Worm (Caenorhabditis elegans) whole organism, L4 larva: ENCODE results near the gene F31B12.3.

Experiments used
- D1046.2 ChIP-seq: fragments of 200-800 bp; sonication (Bioruptor generic); IDR thresholded peaks from 2 replicates; pipeline ENCODE4 v1.3.6; 2022; ENCODE audit warnings: missing genetic modification characterization, missing compliant biosample characterization
- F26F4.8 ChIP-seq: fragments of 200-800 bp; sonication (Bioruptor generic); conservative IDR thresholded peaks from 2 replicates; pipeline ENCODE4 v1.3.6; 2022; ENCODE audit warnings: missing genetic modification characterization, missing compliant biosample characterization
- T20F7.1 ChIP-seq: fragments of 200-800 bp; sonication (Bioruptor generic); optimal IDR thresholded peaks from 2 replicates; lab custom pipeline; 2018; ENCODE audit warnings: mild to moderate bottlenecking, missing genetic modification characterization, missing compliant biosample characterization
- T26A8.4 ChIP-seq: fragments of 200-800 bp; sonication (Bioruptor generic); IDR thresholded peaks from 2 replicates; pipeline ENCODE4 v1.3.6; 2022; ENCODE audit warnings: missing genetic modification characterization, missing compliant biosample characterization
- Y105C5A.15 ChIP-seq: fragments of 200-800 bp; sonication (Bioruptor generic); IDR thresholded peaks from 2 replicates; pipeline ENCODE4 v1.3.6; 2022; ENCODE audit warnings: missing genetic modification characterization, missing compliant biosample characterization
- Y75B8A.6 ChIP-seq: fragments of 200-800 bp; sonication (Bioruptor generic); IDR thresholded peaks from 2 replicates; pipeline ENCODE4 v1.3.6; 2022; ENCODE audit warnings: missing genetic modification reagents, missing genetic modification characterization, missing compliant biosample characterization
- aha-1 ChIP-seq: fragments of 150-350 bp; peaks from one replicate; lab custom pipeline; 2014; ENCODE audit warnings: missing biosample characterization, missing genetic modification characterization
- attf-4 ChIP-seq: sonication (generic microtip); optimal IDR thresholded peaks from 3 replicates; lab custom pipeline; 2017; ENCODE audit warnings: missing biosample characterization, missing genetic modification characterization
- ceh-82 ChIP-seq: sonication (generic microtip); optimal IDR thresholded peaks from 2 replicates; lab custom pipeline; 2017; ENCODE audit warnings: missing biosample characterization, missing genetic modification characterization
- ctbp-1 ChIP-seq: fragments of 200-800 bp; sonication (Bioruptor generic); IDR thresholded peaks from 2 replicates; pipeline ENCODE4 v1.3.6; 2022; ENCODE audit warnings: missing genetic modification reagents, missing genetic modification characterization, missing compliant biosample characterization
- dmd-6 ChIP-seq: fragments of 200-800 bp; sonication (Bioruptor generic); IDR thresholded peaks from 2 replicates; pipeline ENCODE4 v1.3.6; 2022; ENCODE audit warnings: missing genetic modification reagents, missing genetic modification characterization, missing compliant biosample characterization
- dmd-9 ChIP-seq: fragments of 200-800 bp; sonication (Bioruptor generic); IDR thresholded peaks from 2 replicates; pipeline ENCODE4 v1.3.6; 2022; ENCODE audit warnings: missing genetic modification reagents, missing genetic modification characterization, missing compliant biosample characterization
- hlh-30 ChIP-seq: sonication (generic microtip); optimal IDR thresholded peaks from 2 replicates; lab custom pipeline; 2017; ENCODE audit warnings: antibody characterized with exemption, mild to moderate bottlenecking, missing genetic modification characterization, missing compliant biosample characterization; ENCODE audit not compliant: insufficient read depth
- lin-39 ChIP-seq: fragments of 150-350 bp; optimal IDR thresholded peaks from 2 replicates; lab custom pipeline; 2014; ENCODE audit warnings: missing biosample characterization, missing genetic modification reagents, missing genetic modification characterization
- mdt-29 ChIP-seq: fragments of 200-800 bp; sonication (Bioruptor generic); IDR thresholded peaks from 2 replicates; pipeline ENCODE4 v1.3.6; 2022; ENCODE audit warnings: missing genetic modification reagents, missing genetic modification characterization, missing compliant biosample characterization
- mep-1 ChIP-seq: fragments of 150-350 bp; sonication (generic microtip); optimal IDR thresholded peaks from 3 replicates; lab custom pipeline; 2014; ENCODE audit warnings: missing biosample characterization, missing genetic modification characterization
- nhr-102 ChIP-seq: sonication (generic microtip); optimal IDR thresholded peaks from 2 replicates; lab custom pipeline; 2016; ENCODE audit warnings: mild to moderate bottlenecking, missing genetic modification characterization, moderate library complexity, missing compliant biosample characterization
- nhr-111 ChIP-seq: fragments of 200-800 bp; sonication (Bioruptor generic); optimal IDR thresholded peaks from 2 replicates; lab custom pipeline; 2018; ENCODE audit warnings: mild to moderate bottlenecking, missing genetic modification characterization, missing compliant biosample characterization
- nhr-6 ChIP-seq: fragments of 150-350 bp; optimal IDR thresholded peaks from 2 replicates; lab custom pipeline; 2014; ENCODE audit warnings: missing biosample characterization, missing genetic modification characterization
- nhr-77 ChIP-seq: fragments of 150-350 bp; optimal IDR thresholded peaks from 2 replicates; lab custom pipeline; 2014; ENCODE audit warnings: missing biosample characterization, missing genetic modification characterization
- pha-4 ChIP-seq, 2 experiments: fragments of 150-350 bp in 1 of 2; fragments of 200-800 bp in 1 of 2; sonication (Bioruptor generic) in 1 of 2; IDR thresholded peaks in 1 of 2; optimal IDR thresholded peaks in 1 of 2; 2 replicates each; pipeline versions ENCODE4 v1.3.6 to Lab custom; 2014 to 2022; ENCODE audit warnings: missing genetic modification characterization in 2 of 2, missing genetic modification reagents in 2 of 2, missing biosample characterization in 1 of 2, missing compliant biosample characterization in 1 of 2
- php-3 ChIP-seq: fragments of 200-800 bp; sonication (Bioruptor generic); IDR thresholded peaks from 2 replicates; pipeline ENCODE4 v1.3.6; 2022; ENCODE audit warnings: missing genetic modification reagents, missing genetic modification characterization, missing compliant biosample characterization
- set-16 ChIP-seq: fragments of 200-800 bp; sonication (Bioruptor generic); IDR thresholded peaks from 2 replicates; pipeline ENCODE4 v1.3.6; 2022; ENCODE audit warnings: missing genetic modification reagents, missing genetic modification characterization, missing compliant biosample characterization
- spr-3 ChIP-seq: fragments of 200-800 bp; sonication (Bioruptor generic); optimal IDR thresholded peaks from 2 replicates; lab custom pipeline; 2018; ENCODE audit warnings: mild to moderate bottlenecking, missing genetic modification characterization, missing compliant biosample characterization
- tag-97 ChIP-seq: fragments of 200-800 bp; sonication (Bioruptor generic); IDR thresholded peaks from 2 replicates; pipeline ENCODE4 v1.3.6; 2022; ENCODE audit warnings: missing genetic modification characterization, missing compliant biosample characterization
- tra-1 ChIP-seq: fragments of 200-800 bp; sonication (Bioruptor generic); IDR thresholded peaks from 2 replicates; pipeline ENCODE4 v1.3.6; 2022; ENCODE audit warnings: missing genetic modification reagents, missing genetic modification characterization, missing compliant biosample characterization
- unc-62 ChIP-seq, 3 experiments: fragments of 150-350 bp in 1 of 3; sonication (generic microtip); optimal IDR thresholded peaks in 2 of 3; peaks in 1 of 3; 1 replicate in 1 of 3; 2 replicates in 2 of 3; lab custom pipeline; 2014 to 2017; ENCODE audit warnings: missing biosample characterization in 3 of 3, missing genetic modification characterization in 3 of 3, missing genetic modification reagents in 3 of 3, missing genotype in 1 of 3
- vab-7 ChIP-seq: fragments of 200-800 bp; sonication (Bioruptor generic); IDR thresholded peaks from 2 replicates; pipeline ENCODE4 v1.3.6; 2022; ENCODE audit warnings: missing genetic modification reagents, missing genetic modification characterization, missing compliant biosample characterization
- zag-1 ChIP-seq: fragments of 150-350 bp; optimal IDR thresholded peaks from 2 replicates; lab custom pipeline; 2014; ENCODE audit warnings: missing biosample characterization, missing genetic modification characterization
- zip-2 ChIP-seq: fragments of 150-350 bp; optimal IDR thresholded peaks from 2 replicates; lab custom pipeline; 2014; ENCODE audit warnings: missing biosample characterization, missing genetic modification characterization

Gene F31B12.3

DNA sequence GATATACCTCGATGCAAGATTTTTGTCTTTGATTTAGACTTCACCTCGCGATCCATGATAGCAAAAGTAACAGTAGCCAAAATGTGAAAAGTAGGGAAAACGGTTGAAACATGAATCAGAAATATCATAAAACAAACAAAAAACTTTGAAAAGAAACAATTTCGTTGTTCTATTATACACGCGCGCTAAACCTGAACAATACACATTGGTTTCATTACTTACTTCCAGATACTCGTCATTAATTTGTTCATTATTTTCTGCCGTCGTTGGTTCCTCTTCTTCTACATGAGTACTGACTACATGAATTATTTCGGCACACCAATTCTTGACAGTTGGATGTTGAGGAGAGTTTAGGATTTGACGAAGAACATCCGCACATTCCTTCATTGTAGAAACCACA is at the start of gene F31B12.3:
Gene F31B12.3, minus strand, starts transcription at position 101 of the 400 bp plus-strand sequence.
- TF ChIP-seq nhr-111 (no peak), dmd-9 (GFP tag; lab: Robert Waterston, UW) (no peak), mep-1 (no peak), attf-4 (tag; lab: Kevin White, UChicago) (no peak)

DNA sequence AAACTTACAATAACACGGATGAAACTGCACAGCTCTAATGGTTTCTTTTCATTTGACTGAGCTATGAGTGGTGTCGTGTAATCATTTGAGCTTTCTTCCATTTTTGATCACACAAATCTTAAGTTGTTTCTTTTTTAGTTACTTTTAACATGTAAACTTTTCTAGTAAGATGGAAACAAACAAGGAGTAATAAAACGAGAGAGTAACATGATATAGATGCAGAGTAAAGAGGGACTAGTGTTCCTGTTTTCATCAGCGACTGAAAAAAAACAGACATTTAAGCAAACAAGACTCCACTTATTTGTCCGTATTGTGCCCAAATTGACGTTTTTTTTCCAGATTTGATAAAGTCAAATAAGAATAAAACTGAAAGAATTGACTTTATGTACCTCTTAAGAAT is 49.7 kb upstream of the F31B12.3 start, which contains the start of gene pgp-7:
Gene pgp-7, minus strand, starts transcription at position 101 of the 400 bp plus-strand sequence.
- TF ChIP-seq mep-1 (no peak), unc-62 (GFP tag; optimal IDR thresholded peaks at IDR 0.05 in 1 of 2; lab: Kevin White, UChicago) (peak in 1 of 2 experiments; percentile 20), unc-62 (tag; optimal IDR thresholded peaks at IDR 0.05; lab: Kevin White, UChicago) (no peak), nhr-102 (no peak)

DNA sequence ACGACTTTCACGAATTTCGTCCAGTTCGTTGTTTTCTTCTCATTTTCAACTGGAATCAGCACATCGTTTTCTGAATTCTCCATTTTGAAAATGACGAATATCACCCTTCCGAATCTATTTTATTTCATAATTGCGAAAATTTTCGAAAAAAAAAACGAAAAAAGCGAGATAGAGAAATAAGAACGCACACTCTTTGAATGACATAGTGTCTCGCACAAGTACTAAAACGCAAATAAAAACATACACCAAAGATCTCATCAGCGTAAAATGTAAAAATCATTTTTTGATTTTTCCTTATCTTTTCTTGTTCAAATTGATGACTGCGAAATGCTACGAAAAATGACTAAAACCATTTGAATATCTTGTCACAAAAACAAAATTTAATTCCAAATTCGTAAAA is 43.9 kb upstream of the F31B12.3 start, which contains the start of gene pgp-8:
Gene pgp-8, minus strand, starts transcription at position 101 of the 400 bp plus-strand sequence.
- TF ChIP-seq Y75B8A.6 (no peak), spr-3 (GFP tag; lab: Kevin White, UChicago) (no peak), dmd-6 (GFP tag; lab: Robert Waterston, UW) (peak; percentile 39)

DNA sequence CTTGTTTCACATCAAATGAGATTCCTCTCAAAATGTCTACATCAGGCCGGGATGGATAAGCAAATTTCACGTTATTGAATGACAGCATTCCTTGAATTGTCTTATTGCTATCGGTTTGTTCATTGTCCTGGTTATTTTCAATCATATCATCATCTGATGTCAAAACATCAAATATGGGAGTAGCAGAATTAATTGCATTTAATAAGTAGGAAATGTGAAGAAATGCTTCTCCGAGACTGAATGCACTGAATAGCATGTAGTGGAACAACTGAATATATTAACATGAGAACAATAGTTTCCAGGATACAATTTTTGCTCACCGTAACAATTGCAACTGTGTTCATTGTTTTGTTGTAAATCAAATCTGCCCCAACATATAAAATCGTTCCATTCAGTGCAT is 42.2 kb upstream of the F31B12.3 start:
- TF ChIP-seq set-16 (GFP tag; lab: Robert Waterston, UW) (no peak), Y105C5A.15 (GFP tag; lab: Robert Waterston, UW) (no peak), lin-39 (tag; lab: Kevin White, UChicago) (no peak), ceh-82 (tag; lab: Kevin White, UChicago) (no peak), pha-4 (GFP tag; IDR thresholded peaks at IDR 0.05; lab: Robert Waterston, UW) (no peak), pha-4 (tag; optimal IDR thresholded peaks at IDR 0.05; lab: Kevin White, UChicago) (no peak), D1046.2 (no peak), ctbp-1 (GFP tag; lab: Robert Waterston, UW) (no peak), nhr-6 (tag; lab: Kevin White, UChicago) (no peak), F26F4.8 (GFP tag; lab: Robert Waterston, UW) (no peak), mdt-29 (GFP tag; lab: Robert Waterston, UW) (no peak), unc-62 (GFP tag; optimal IDR thresholded peaks at IDR 0.05 in 1 of 2; lab: Kevin White, UChicago) (peak in 1 of 2 experiments; percentile 81), unc-62 (tag; optimal IDR thresholded peaks at IDR 0.05; lab: Kevin White, UChicago) (no peak), aha-1 (tag; lab: Kevin White, UChicago) (peak; percentile 96), vab-7 (GFP tag; lab: Robert Waterston, UW) (no peak), tra-1 (GFP tag; lab: Robert Waterston, UW) (no peak), nhr-77 (tag; lab: Kevin White, UChicago) (no peak)
- TF ChIP-seq, all 104 proteins: peak for 2

DNA sequence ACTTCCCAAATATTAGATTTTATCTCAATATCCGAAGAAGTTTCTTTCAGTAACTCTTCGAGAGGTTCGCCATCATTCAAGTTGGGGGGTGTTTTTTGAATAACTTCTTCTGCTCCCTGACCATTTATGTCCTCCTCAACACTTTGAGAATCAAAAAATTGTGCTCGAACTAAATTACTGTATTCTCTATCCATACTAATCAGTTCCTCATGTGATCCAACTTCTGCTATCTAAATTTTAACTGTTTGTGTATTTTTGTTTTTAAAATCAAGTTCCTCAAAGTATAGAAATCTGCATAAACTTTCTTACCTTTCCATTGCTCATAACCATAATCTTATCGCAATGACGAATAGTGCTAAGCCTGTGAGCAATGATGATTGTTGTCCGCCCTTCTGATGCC is 41.3 kb upstream of the F31B12.3 start:
- peak in 1 of 2 experiments; percentile 98 for TF ChIP-seq unc-62 (GFP tag; optimal IDR thresholded peaks at IDR 0.05 in 1 of 2; lab: Kevin White, UChicago)
- TF ChIP-seq unc-62 (tag; optimal IDR thresholded peaks at IDR 0.05; lab: Kevin White, UChicago): no peak
- TF ChIP-seq pha-4 (GFP tag; IDR thresholded peaks at IDR 0.05; lab: Robert Waterston, UW): no peak
- no peak for TF ChIP-seq pha-4 (tag; optimal IDR thresholded peaks at IDR 0.05; lab: Kevin White, UChicago)

DNA sequence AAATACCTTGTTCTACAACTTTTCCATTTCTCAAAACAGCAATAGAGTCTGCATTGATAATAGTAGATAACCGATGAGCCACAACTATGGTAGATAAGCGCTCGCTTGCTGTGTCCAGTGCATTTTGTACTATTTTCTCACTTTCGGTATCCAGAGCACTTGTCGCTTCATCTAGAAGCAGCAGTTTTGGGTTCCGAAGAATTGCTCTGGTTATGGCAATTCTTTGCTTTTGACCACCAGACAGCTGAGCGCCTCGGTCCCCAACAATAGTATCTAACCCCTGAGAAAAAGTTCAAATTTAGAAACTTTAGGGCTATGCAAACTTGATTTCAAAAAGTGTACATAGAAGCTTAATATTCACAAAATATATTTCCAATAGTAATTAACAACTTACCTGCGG is 39.2 kb upstream of the F31B12.3 start:
- no peak for TF ChIP-seq nhr-6 (tag; lab: Kevin White, UChicago)
- TF ChIP-seq zag-1 (tag; lab: Kevin White, UChicago): no peak
- 0 out of 2 replicates have a peak, but pooled peaks have one; percentile 52 for TF ChIP-seq tag-97 (GFP tag; lab: Robert Waterston, UW)
- no peak for TF ChIP-seq T26A8.4
- peak; percentile 56 for TF ChIP-seq aha-1 (tag; lab: Kevin White, UChicago)
- TF ChIP-seq, all 104 proteins: peak for 2

DNA sequence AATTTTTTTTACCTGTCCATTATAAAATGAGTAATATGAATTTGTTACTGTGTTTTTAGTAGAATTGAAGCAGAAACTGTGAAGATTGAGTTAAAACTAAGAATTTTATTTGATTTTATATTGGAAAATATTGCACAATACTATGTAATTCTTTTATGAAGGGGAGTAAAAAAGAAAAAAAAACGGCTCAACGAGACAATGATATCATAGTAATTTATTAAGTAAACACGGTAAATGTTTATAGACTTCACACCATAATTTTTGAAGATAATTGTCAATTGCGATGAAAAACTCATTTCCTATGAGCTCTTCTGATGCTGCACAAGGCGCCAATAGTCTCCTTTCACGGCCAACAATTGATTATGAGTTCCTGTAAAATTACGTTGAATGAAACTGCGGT is 38.8 kb upstream of the F31B12.3 start, which contains the start of gene pgp-5:
Gene pgp-5, minus strand, starts transcription at position 87 of the 400 bp plus-strand sequence.
- no peak for TF ChIP-seq php-3 (GFP tag; lab: Robert Waterston, UW)
- peak in 1 of 2 experiments; percentile 95 for TF ChIP-seq unc-62 (GFP tag; optimal IDR thresholded peaks at IDR 0.05 in 1 of 2; lab: Kevin White, UChicago)
- no peak for TF ChIP-seq unc-62 (tag; optimal IDR thresholded peaks at IDR 0.05; lab: Kevin White, UChicago)
- no peak for TF ChIP-seq hlh-30 (tag; lab: Kevin White, UChicago)
- TF ChIP-seq T20F7.1 (GFP tag; lab: Kevin White, UChicago): no peak
- peak; percentile 81 for TF ChIP-seq zip-2 (tag; lab: Kevin White, UChicago)
